Fruit fly (Drosophila melanogaster) whole organism, adult: ENCODE measurements around the gene CG10184.

ENCODE experiments used
- CG11617 ChIP-seq: fragments of 200-800 bp; sonication (Bioruptor generic); optimal IDR thresholded peaks from 2 replicates; lab custom pipeline; 2017; ENCODE audit warnings: mild to moderate bottlenecking, missing biosample characterization, missing genetic modification reagents, missing genetic modification characterization
- toe ChIP-seq: fragments of 200-800 bp; sonication (Bioruptor generic); optimal IDR thresholded peaks from 2 replicates; lab custom pipeline; 2016; ENCODE audit warnings: missing biosample characterization, missing genetic modification characterization

DNA sequence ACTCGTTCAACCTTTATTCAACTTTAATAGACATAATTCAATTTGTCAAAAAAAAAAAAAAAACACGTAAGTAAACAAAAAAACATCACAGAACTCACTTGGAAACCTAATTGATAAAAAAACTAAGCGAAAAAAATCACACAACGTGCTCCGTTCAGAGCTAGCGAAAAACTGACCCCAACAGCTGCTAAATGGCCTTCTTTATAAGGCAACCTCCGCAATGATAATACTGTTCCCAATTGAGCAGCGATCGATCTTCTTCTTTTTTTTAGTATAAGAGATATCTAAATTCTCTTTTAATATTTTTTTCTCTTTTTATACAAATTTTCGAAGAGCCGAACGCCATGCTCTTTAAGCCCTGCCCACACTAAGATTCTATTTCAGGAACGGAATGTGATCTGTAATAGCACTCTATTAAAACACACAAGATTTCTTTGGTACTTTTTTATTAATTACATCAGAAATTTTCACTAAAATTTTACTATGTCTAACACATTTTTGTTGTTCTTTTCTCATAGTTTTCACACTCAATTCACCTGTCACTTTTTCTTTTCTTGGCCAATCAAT is at the start of gene CG10184:
- TF ChIP-seq CG11617 (GFP tag; lab: Kevin White, UChicago) (no peak), toe (GFP tag; lab: Kevin White, UChicago) (no peak)
